Worm (Caenorhabditis elegans) whole organism, L3 larva: ENCODE measurements around the gene hlh-6.

ENCODE experiments used
- R02D3.7 ChIP-seq: fragments of 150-350 bp; optimal IDR thresholded peaks from 2 replicates; lab custom pipeline; 2014; ENCODE audit warnings: missing biosample characterization, missing genetic modification characterization
- ZK546.5 ChIP-seq: sonication (generic microtip); optimal IDR thresholded peaks from 2 replicates; lab custom pipeline; 2017; ENCODE audit warnings: missing biosample characterization, missing genetic modification characterization
- jun-1 ChIP-seq: fragments of 150-350 bp; optimal IDR thresholded peaks from 2 replicates; lab custom pipeline; 2014; ENCODE audit warnings: missing biosample characterization, missing genetic modification reagents, missing genetic modification characterization
- mdl-1 ChIP-seq: fragments of 150-350 bp; optimal IDR thresholded peaks from 2 replicates; lab custom pipeline; 2014; ENCODE audit warnings: missing biosample characterization, missing genetic modification characterization
- nfya-1 ChIP-seq: sonication (generic microtip); optimal IDR thresholded peaks from 2 replicates; lab custom pipeline; 2017; ENCODE audit warnings: missing genetic modification characterization, mild to moderate bottlenecking, missing compliant biosample characterization, antibody characterized with exemption, moderate library complexity; ENCODE audit not compliant: insufficient read depth
- nhr-12 ChIP-seq: fragments of 150-350 bp; optimal IDR thresholded peaks from 2 replicates; lab custom pipeline; 2014; ENCODE audit warnings: missing biosample characterization, missing genetic modification characterization
- nhr-28 ChIP-seq: fragments of 150-350 bp; optimal IDR thresholded peaks from 2 replicates; lab custom pipeline; 2014; ENCODE audit warnings: missing biosample characterization, missing genetic modification characterization
- pha-4 ChIP-seq: fragments of 150-350 bp; optimal IDR thresholded peaks from 2 replicates; lab custom pipeline; 2014; ENCODE audit warnings: missing biosample characterization, missing genetic modification reagents, missing genetic modification characterization
- sea-2 ChIP-seq: fragments of 150-350 bp; sonication (generic microtip); optimal IDR thresholded peaks from 4 replicates; lab custom pipeline; 2014; ENCODE audit warnings: missing biosample characterization, missing genetic modification reagents, missing genetic modification characterization
- ztf-11 ChIP-seq: fragments of 150-350 bp; optimal IDR thresholded peaks from 2 replicates; lab custom pipeline; 2014; ENCODE audit warnings: missing biosample characterization, missing genetic modification characterization

ce11 chrII:9651700-9652099 is 37.1 kb upstream of the hlh-6 start, which contains the start of gene ZK1307.4:
- no peak for TF ChIP-seq sea-2
- no peak for TF ChIP-seq nhr-12 (tag; lab: Kevin White, UChicago)
- TF ChIP-seq nfya-1 (tag; lab: Kevin White, UChicago), result no peak
- no peak for TF ChIP-seq ztf-11 (tag; lab: Kevin White, UChicago)
- no peak for TF ChIP-seq jun-1 (tag; lab: Kevin White, UChicago)
- no peak for TF ChIP-seq nhr-28
- TF ChIP-seq R02D3.7 (tag; lab: Kevin White, UChicago), result no peak
- no peak for TF ChIP-seq ZK546.5 (tag; lab: Kevin White, UChicago)
- TF ChIP-seq mdl-1, result no peak
- no peak for TF ChIP-seq pha-4 (tag; lab: Kevin White, UChicago)
